Fruit fly (Drosophila melanogaster) whole organism, embryonic: Measurements from ENCODE around the gene CG2841.

Source experiments
- Atf-2 ChIP-seq: fragments of 200-800 bp; sonication (Bioruptor generic); optimal IDR thresholded peaks from 2 replicates; lab custom pipeline; 2016; ENCODE audit warnings: missing biosample characterization, missing genetic modification characterization
- CG10147 ChIP-seq: fragments of 200-800 bp; sonication (Bioruptor generic); optimal IDR thresholded peaks from 2 replicates; lab custom pipeline; 2019; ENCODE audit warnings: missing biosample characterization, mild to moderate bottlenecking, missing genetic modification characterization, moderate library complexity
- CG10209 ChIP-seq: fragments of 200-800 bp; sonication (Bioruptor generic); optimal IDR thresholded peaks from 3 replicates; lab custom pipeline; 2017; ENCODE audit warnings: missing biosample characterization, mild to moderate bottlenecking, missing genetic modification characterization, missing genetic modification reagents
- CG10431 ChIP-seq: fragments of 200-800 bp; sonication (Bioruptor generic); optimal IDR thresholded peaks from 3 replicates; lab custom pipeline; 2018; ENCODE audit warnings: missing biosample characterization, mild to moderate bottlenecking, missing genetic modification characterization
- CG11398 ChIP-seq: fragments of 200-800 bp; sonication (Bioruptor generic); optimal IDR thresholded peaks from 2 replicates; lab custom pipeline; 2016; ENCODE audit warnings: missing biosample characterization, missing genetic modification characterization
- CG15011 ChIP-seq: fragments of 200-800 bp; sonication (Bioruptor generic); optimal IDR thresholded peaks from 3 replicates; lab custom pipeline; 2018; ENCODE audit warnings: missing biosample characterization, mild to moderate bottlenecking, missing genetic modification characterization
- CG15696 ChIP-seq: fragments of 200-800 bp; sonication (Bioruptor generic); optimal IDR thresholded peaks from 2 replicates; lab custom pipeline; 2019; ENCODE audit warnings: missing biosample characterization, mild to moderate bottlenecking, missing genetic modification characterization, moderate library complexity
- CG1602 ChIP-seq: fragments of 200-800 bp; sonication (Bioruptor generic); optimal IDR thresholded peaks from 3 replicates; lab custom pipeline; 2016; ENCODE audit warnings: missing biosample characterization, missing genetic modification characterization
- CG16779 ChIP-seq: fragments of 200-800 bp; sonication (Bioruptor generic); IDR thresholded peaks from 2 replicates; pipeline ENCODE4 v1.3.6; 2022; ENCODE audit warnings: missing biosample characterization, missing genetic modification characterization
- CG16813 ChIP-seq: fragments of 200-800 bp; sonication (Bioruptor generic); IDR thresholded peaks from 3 replicates; pipeline ENCODE4 v1.3.6; 2022; ENCODE audit warnings: missing biosample characterization, missing genetic modification characterization; ENCODE audit not compliant: partially characterized antibody
- CG18476 ChIP-seq: fragments of 200-800 bp; sonication (Bioruptor generic); optimal IDR thresholded peaks from 2 replicates; lab custom pipeline; 2016; ENCODE audit warnings: missing biosample characterization, mild to moderate bottlenecking, missing genetic modification characterization
- CG18599 ChIP-seq: fragments of 200-800 bp; sonication (Bioruptor generic); optimal IDR thresholded peaks from 3 replicates; lab custom pipeline; 2017; ENCODE audit warnings: missing biosample characterization, missing genetic modification characterization, mild to moderate bottlenecking, moderate library complexity, missing genetic modification reagents
- CG3995 ChIP-seq: fragments of 200-800 bp; sonication (Bioruptor generic); optimal IDR thresholded peaks from 3 replicates; lab custom pipeline; 2016; ENCODE audit warnings: missing biosample characterization, missing genetic modification characterization
- CG6765 ChIP-seq: fragments of 200-800 bp; sonication (Bioruptor generic); optimal IDR thresholded peaks from 3 replicates; lab custom pipeline; 2017; ENCODE audit warnings: missing biosample characterization, mild to moderate bottlenecking, missing genetic modification characterization
- CG7556 ChIP-seq: fragments of 200-800 bp; sonication (Bioruptor generic); optimal IDR thresholded peaks from 2 replicates; lab custom pipeline; 2017; ENCODE audit warnings: missing biosample characterization, mild to moderate bottlenecking, missing genetic modification characterization
- CG7786 ChIP-seq: fragments of 200-800 bp; sonication (Bioruptor generic); optimal IDR thresholded peaks from 2 replicates; lab custom pipeline; 2016; ENCODE audit warnings: missing biosample characterization, missing genetic modification characterization
- CG8765 ChIP-seq: fragments of 200-800 bp; sonication (Bioruptor generic); IDR thresholded peaks from 2 replicates; pipeline ENCODE4 v1.3.6; 2022; ENCODE audit warnings: missing biosample characterization, missing genetic modification characterization
- CG8944 ChIP-seq: fragments of 200-800 bp; sonication (Bioruptor generic); optimal IDR thresholded peaks from 3 replicates; lab custom pipeline; 2016; ENCODE audit warnings: missing biosample characterization, missing genetic modification characterization
- CG9609 ChIP-seq: fragments of 200-800 bp; sonication (Bioruptor generic); optimal IDR thresholded peaks from 3 replicates; lab custom pipeline; 2016; ENCODE audit warnings: missing biosample characterization, missing genetic modification characterization
- CG9817 ChIP-seq: fragments of 200-800 bp; sonication (Bioruptor generic); optimal IDR thresholded peaks from 2 replicates; lab custom pipeline; 2018; ENCODE audit warnings: missing biosample characterization, mild to moderate bottlenecking, missing genetic modification characterization, moderate library complexity
- Dfd ChIP-seq, 2 experiments: fragments of >200 bp; optimal IDR thresholded peaks; 2 replicates each; lab custom pipeline; 2017; ENCODE audit warnings: missing biosample characterization in 2 of 2, missing genetic modification characterization in 2 of 2
- ERR ChIP-seq: fragments of 200-800 bp; sonication (Bioruptor generic); optimal IDR thresholded peaks from 2 replicates; lab custom pipeline; 2016; ENCODE audit warnings: missing biosample characterization, missing genetic modification characterization
- Eip74EF ChIP-seq, 2 experiments: fragments of 200-800 bp in 1 of 2; fragments of >200 bp in 1 of 2; sonication (Bioruptor generic) in 1 of 2; optimal IDR thresholded peaks; 2 replicates each; lab custom pipeline; 2017 to 2019; ENCODE audit warnings: missing biosample characterization in 2 of 2, missing genetic modification characterization in 2 of 2, mild to moderate bottlenecking in 1 of 2, moderate library complexity in 1 of 2
- Gug ChIP-seq: fragments of 200-800 bp; sonication (Bioruptor generic); IDR thresholded peaks from 4 replicates; pipeline ENCODE4 v1.3.6; 2022; ENCODE audit warnings: missing biosample characterization, missing genetic modification characterization
- H2.0 ChIP-seq: fragments of 200-800 bp; sonication (Bioruptor generic); IDR thresholded peaks from 2 replicates; pipeline ENCODE4 v1.3.6; 2022; ENCODE audit warnings: missing biosample characterization, missing genetic modification characterization
- MBD-R2 ChIP-seq: fragments of 200-800 bp; sonication (Bioruptor generic); IDR thresholded peaks from 2 replicates; pipeline ENCODE4 v1.3.6; 2022; ENCODE audit warnings: missing biosample characterization, missing genetic modification characterization
- NC2α ChIP-seq: fragments of 200-800 bp; sonication (Bioruptor generic); optimal IDR thresholded peaks from 2 replicates; lab custom pipeline; 2016; ENCODE audit warnings: missing biosample characterization, missing genetic modification characterization
- NK7.1 ChIP-seq: fragments of 200-800 bp; sonication (Bioruptor generic); optimal IDR thresholded peaks from 3 replicates; lab custom pipeline; 2016; ENCODE audit warnings: missing biosample characterization, missing genetic modification characterization
- Ptx1 ChIP-seq: fragments of 200-800 bp; sonication (Bioruptor generic); IDR thresholded peaks from 2 replicates; pipeline ENCODE4 v1.3.6; 2022; ENCODE audit warnings: missing biosample characterization, missing genetic modification characterization
- Six4 ChIP-seq: fragments of 200-800 bp; sonication (Bioruptor generic); optimal IDR thresholded peaks from 2 replicates; lab custom pipeline; 2016; ENCODE audit warnings: missing biosample characterization, missing genetic modification characterization
- amos ChIP-seq: fragments of 200-800 bp; sonication (Bioruptor generic); IDR thresholded peaks from 2 replicates; pipeline ENCODE4 v1.3.6; 2022; ENCODE audit warnings: missing biosample characterization, missing genetic modification characterization; ENCODE audit not compliant: partially characterized antibody
- aop ChIP-seq: fragments of 200-800 bp; sonication (Bioruptor generic); IDR thresholded peaks from 2 replicates; pipeline ENCODE4 v1.3.6; 2022; ENCODE audit warnings: missing biosample characterization, missing genetic modification characterization
- cato ChIP-seq: fragments of 200-800 bp; sonication (Bioruptor generic); optimal IDR thresholded peaks from 2 replicates; lab custom pipeline; 2016; ENCODE audit warnings: missing biosample characterization, missing genetic modification characterization, borderline replicate concordance
- crc ChIP-seq: fragments of 200-800 bp; sonication (Bioruptor generic); optimal IDR thresholded peaks from 2 replicates; lab custom pipeline; 2016; ENCODE audit warnings: missing biosample characterization, missing genetic modification characterization
- crol ChIP-seq: fragments of 200-800 bp; sonication (Bioruptor generic); IDR thresholded peaks from 2 replicates; pipeline ENCODE4 v1.3.6; 2022; ENCODE audit warnings: missing biosample characterization, missing genetic modification characterization
- crp ChIP-seq, 2 experiments: fragments of 200-800 bp; sonication (Bioruptor generic); optimal IDR thresholded peaks; 2 replicates in 1 of 2; 3 replicates in 1 of 2; lab custom pipeline; 2017; ENCODE audit warnings: missing biosample characterization in 2 of 2, missing genetic modification characterization in 2 of 2, mild to moderate bottlenecking in 1 of 2, moderate library complexity in 1 of 2
- en ChIP-seq: fragments of 200-800 bp; sonication (Bioruptor generic); optimal IDR thresholded peaks from 2 replicates; lab custom pipeline; 2016; ENCODE audit warnings: missing biosample characterization, missing genetic modification characterization
- eve ChIP-seq, 2 experiments: fragments of >200 bp; optimal IDR thresholded peaks; 2 replicates each; lab custom pipeline; 2017; ENCODE audit warnings: missing biosample characterization in 2 of 2, missing genetic modification characterization in 2 of 2
- exex ChIP-seq: fragments of 200-800 bp; sonication (Bioruptor generic); optimal IDR thresholded peaks from 4 replicates; lab custom pipeline; 2018; ENCODE audit warnings: missing biosample characterization, mild to moderate bottlenecking, missing genetic modification characterization, moderate library complexity
- fru ChIP-seq: fragments of >200 bp; optimal IDR thresholded peaks from 2 replicates; lab custom pipeline; 2017
- h ChIP-seq: fragments of >200 bp; optimal IDR thresholded peaks from 2 replicates; lab custom pipeline; 2017
- hkb ChIP-seq, 2 experiments: fragments of 200-800 bp in 1 of 2; fragments of >200 bp in 1 of 2; sonication (Bioruptor generic) in 1 of 2; IDR thresholded peaks in 1 of 2; optimal IDR thresholded peaks in 1 of 2; 2 replicates each; pipeline versions ENCODE4 v1.3.6 to Lab custom; 2017 to 2022; ENCODE audit warnings: missing biosample characterization in 1 of 2, missing genetic modification characterization in 1 of 2
- jigr1 ChIP-seq: fragments of 200-800 bp; sonication (Bioruptor generic); IDR thresholded peaks from 3 replicates; pipeline ENCODE4 v1.3.6; 2022; ENCODE audit warnings: missing biosample characterization, missing genetic modification characterization
- jumu ChIP-seq: fragments of 200-800 bp; sonication (Bioruptor generic); optimal IDR thresholded peaks from 3 replicates; lab custom pipeline; 2016; ENCODE audit warnings: missing biosample characterization, missing genetic modification characterization
- mirr ChIP-seq: fragments of 200-800 bp; sonication (Bioruptor generic); optimal IDR thresholded peaks from 3 replicates; lab custom pipeline; 2018; ENCODE audit warnings: missing biosample characterization, mild to moderate bottlenecking, missing genetic modification characterization
- nerfin-1 ChIP-seq: fragments of 200-800 bp; sonication (Bioruptor generic); optimal IDR thresholded peaks from 3 replicates; lab custom pipeline; 2019; ENCODE audit warnings: missing biosample characterization, mild to moderate bottlenecking, missing genetic modification characterization, moderate library complexity
- p53 ChIP-seq: fragments of 200-800 bp; sonication (Bioruptor generic); optimal IDR thresholded peaks from 2 replicates; lab custom pipeline; 2016; ENCODE audit warnings: missing biosample characterization, missing genetic modification characterization
- pb ChIP-seq: fragments of 200-800 bp; sonication (Bioruptor generic); optimal IDR thresholded peaks from 3 replicates; lab custom pipeline; 2016; ENCODE audit warnings: missing biosample characterization, missing genetic modification characterization
- sug ChIP-seq: fragments of 200-800 bp; optimal IDR thresholded peaks from 2 replicates; lab custom pipeline; 2019; ENCODE audit warnings: missing biosample characterization, mild to moderate bottlenecking, missing genetic modification characterization, moderate library complexity
- zfh2 ChIP-seq: fragments of 200-800 bp; sonication (Bioruptor generic); optimal IDR thresholded peaks from 2 replicates; lab custom pipeline; 2016; ENCODE audit warnings: missing biosample characterization, missing genetic modification characterization

CG2841 gene

DNA sequence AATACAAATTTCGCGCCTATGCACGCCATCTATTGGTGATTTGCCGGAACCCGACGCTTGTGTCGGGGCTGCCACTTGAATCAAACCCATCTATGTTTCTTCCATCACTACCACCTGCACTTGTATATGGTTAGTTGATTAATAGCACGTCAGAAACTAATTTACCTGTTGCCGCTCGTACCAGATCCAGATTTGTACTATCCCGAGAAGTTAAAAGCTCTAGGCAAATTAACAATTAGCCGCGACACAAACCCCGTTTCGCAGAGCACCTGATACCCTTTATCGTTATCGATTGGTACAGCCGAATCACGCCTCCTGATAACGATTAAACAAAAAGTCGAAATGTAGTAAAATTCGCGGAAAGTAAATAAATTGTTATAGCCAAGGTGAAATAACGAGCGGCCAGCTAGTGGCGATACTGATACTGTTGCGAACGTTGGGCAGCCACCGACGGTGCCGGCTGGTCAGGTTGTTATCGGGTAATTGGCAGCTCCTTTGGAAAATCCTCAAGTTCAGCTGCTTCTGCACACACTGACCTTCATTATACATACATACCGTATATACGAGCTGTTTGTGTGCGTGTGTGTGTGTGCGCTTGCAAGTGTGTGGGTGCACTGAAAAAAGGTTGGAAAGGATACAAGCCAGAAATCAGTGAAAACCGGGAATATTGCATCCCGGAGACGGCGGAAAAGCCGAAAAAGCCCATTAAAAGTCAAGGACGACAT is 26.0 kb downstream of the CG2841 start (continued):
- TF ChIP-seq eve (GFP tag; optimal IDR thresholded peaks at IDR 0.05; lab: Kevin White, UChicago) (no peak), hkb (optimal IDR thresholded peaks at IDR 0.05; lab: Kevin White, UChicago) (peak; percentile 78), hkb (GFP tag; IDR thresholded peaks at IDR 0.05; lab: Robert Waterston, UW) (no peak), Six4 (GFP tag; lab: Kevin White, UChicago) (no peak), CG8944 (GFP tag; lab: Kevin White, UChicago) (no peak), CG15011 (GFP tag; lab: Kevin White, UChicago) (no peak), Dfd (GFP tag; optimal IDR thresholded peaks at IDR 0.05; lab: Kevin White, UChicago) (no peak), Eip74EF (GFP tag; optimal IDR thresholded peaks at IDR 0.05; lab: Kevin White, UChicago) (no peak), Gug (GFP tag; lab: Robert Waterston, UW) (no peak), h (lab: Kevin White, UChicago) (no peak), crc (GFP tag; lab: Kevin White, UChicago) (no peak), Atf-2 (GFP tag; lab: Kevin White, UChicago) (no peak), CG18599 (GFP tag; lab: Kevin White, UChicago) (no peak), zfh2 (no peak), exex (tag; lab: Kevin White, UChicago) (peak; percentile 64), CG16813 (GFP tag; lab: Robert Waterston, UW) (peak; percentile 69), CG16779 (no peak), NK7.1 (GFP tag; lab: Kevin White, UChicago) (no peak), sug (tag; lab: Kevin White, UChicago) (peak; percentile 26), amos (GFP tag; lab: Robert Waterston, UW) (peak; percentile 69), crol (GFP tag; lab: Robert Waterston, UW) (no peak), jumu (GFP tag; lab: Kevin White, UChicago) (no peak), aop (no peak), fru (lab: Kevin White, UChicago) (no peak), H2.0 (no peak), CG7786 (no peak), CG3995 (peak; percentile 50), CG9817 (tag; lab: Kevin White, UChicago) (no peak), CG10209 (GFP tag; lab: Kevin White, UChicago) (no peak), CG18476 (no peak), cato (no peak), p53 (no peak), pb (peak; percentile 19), en (GFP tag; lab: Kevin White, UChicago) (no peak), jigr1 (no peak), CG15696 (tag; lab: Kevin White, UChicago) (peak; percentile 6), NC2α (GFP tag; lab: Kevin White, UChicago) (no peak), CG9609 (no peak), mirr (GFP tag; lab: Kevin White, UChicago) (peak; percentile 36), CG8765 (GFP tag; lab: Robert Waterston, UW) (no peak), CG11398 (GFP tag; lab: Kevin White, UChicago) (no peak), Ptx1 (GFP tag; lab: Robert Waterston, UW) (no peak), ERR (GFP tag; lab: Kevin White, UChicago) (no peak), CG7556 (GFP tag; lab: Kevin White, UChicago) (no peak), MBD-R2 (GFP tag; lab: Robert Waterston, UW) (peak; percentile 38; the same call in 1 of the 2 replicates), crp (GFP tag; optimal IDR thresholded peaks at IDR 0.05; lab: Kevin White, UChicago) (peak in 1 of 2 experiments; percentile 60), CG10431 (GFP tag; lab: Kevin White, UChicago) (no peak), CG6765 (no peak), CG1602 (GFP tag; lab: Kevin White, UChicago) (no peak), CG10147 (GFP tag; lab: Kevin White, UChicago) (peak; percentile 3), nerfin-1 (no peak)
